Worm (Caenorhabditis elegans) whole organism, young adult: Measurements from ENCODE around the gene F26G1.2.

ENCODE experiments used
- C06A6.2 ChIP-seq: fragments of 200-800 bp; sonication (Bioruptor generic); conservative IDR thresholded peaks from 2 replicates; pipeline ENCODE4 v1.3.6; 2022; ENCODE audit warnings: missing genetic modification characterization, missing compliant biosample characterization
- C17E4.6 ChIP-seq: fragments of 200-800 bp; sonication (Bioruptor generic); IDR thresholded peaks from 2 replicates; pipeline ENCODE4 v1.3.6; 2022; ENCODE audit warnings: missing genetic modification reagents, missing genetic modification characterization, missing compliant biosample characterization
- F10E7.11 ChIP-seq: sonication (generic microtip); optimal IDR thresholded peaks from 2 replicates; lab custom pipeline; 2017; ENCODE audit warnings: mild to moderate bottlenecking, missing genetic modification characterization, moderate library complexity, missing compliant biosample characterization
- F37B4.10 ChIP-seq: fragments of 200-800 bp; sonication (Bioruptor generic); IDR thresholded peaks from 2 replicates; pipeline ENCODE4 v1.3.6; 2022; ENCODE audit warnings: missing genetic modification characterization, missing compliant biosample characterization
- F39B2.1 ChIP-seq: fragments of 200-800 bp; sonication (Bioruptor generic); IDR thresholded peaks from 2 replicates; pipeline ENCODE4 v1.3.6; 2022; ENCODE audit warnings: missing genetic modification reagents, missing genetic modification characterization, missing compliant biosample characterization
- F55B11.4 ChIP-seq: sonication (generic microtip); optimal IDR thresholded peaks from 2 replicates; lab custom pipeline; 2016; ENCODE audit warnings: missing compliant biosample characterization, missing genetic modification characterization, borderline replicate concordance; ENCODE audit not compliant: insufficient read depth
- F57A8.1 ChIP-seq: fragments of 200-800 bp; sonication (Bioruptor generic); optimal IDR thresholded peaks from 2 replicates; lab custom pipeline; 2018; ENCODE audit warnings: mild to moderate bottlenecking, missing genetic modification characterization, moderate library complexity, missing compliant biosample characterization
- F57C9.4 ChIP-seq: sonication (generic microtip); optimal IDR thresholded peaks from 2 replicates; lab custom pipeline; 2017; ENCODE audit warnings: mild to moderate bottlenecking, missing genetic modification characterization, missing compliant biosample characterization
- Y53G8AR.9 ChIP-seq: fragments of 200-800 bp; sonication (Bioruptor generic); conservative IDR thresholded peaks from 2 replicates; pipeline ENCODE4 v1.3.6; 2022; ENCODE audit warnings: missing genetic modification reagents, missing genetic modification characterization, missing compliant biosample characterization
- Y56A3A.18 ChIP-seq: fragments of 200-800 bp; sonication (Bioruptor generic); IDR thresholded peaks from 2 replicates; pipeline ENCODE4 v1.3.6; 2022; ENCODE audit warnings: missing genetic modification reagents, missing genetic modification characterization, missing compliant biosample characterization
- Y67H2A.10 ChIP-seq: fragments of 200-800 bp; sonication (Bioruptor generic); conservative IDR thresholded peaks from 2 replicates; pipeline ENCODE4 v1.3.6; 2022; ENCODE audit warnings: missing genetic modification reagents, missing genetic modification characterization, missing compliant biosample characterization
- ZK185.1 ChIP-seq: sonication (generic microtip); optimal IDR thresholded peaks from 2 replicates; lab custom pipeline; 2016; ENCODE audit warnings: mild to moderate bottlenecking, missing genetic modification characterization, missing compliant biosample characterization; ENCODE audit not compliant: poor library complexity, severe bottlenecking
- athp-1 ChIP-seq: sonication (generic microtip); optimal IDR thresholded peaks from 2 replicates; lab custom pipeline; 2017; ENCODE audit warnings: mild to moderate bottlenecking, missing genetic modification characterization, missing compliant biosample characterization
- attf-5 ChIP-seq: fragments of 200-800 bp; sonication (Bioruptor generic); optimal IDR thresholded peaks from 2 replicates; lab custom pipeline; 2018; ENCODE audit warnings: mild to moderate bottlenecking, missing genetic modification characterization, missing compliant biosample characterization
- attf-6 ChIP-seq: fragments of 200-800 bp; sonication (Bioruptor generic); IDR thresholded peaks from 2 replicates; pipeline ENCODE4 v1.3.6; 2022; ENCODE audit warnings: missing genetic modification reagents, missing genetic modification characterization, missing compliant biosample characterization
- ceh-27 ChIP-seq: fragments of 200-800 bp; sonication (Bioruptor generic); optimal IDR thresholded peaks from 2 replicates; lab custom pipeline; 2018; ENCODE audit warnings: mild to moderate bottlenecking, missing genetic modification characterization, moderate library complexity, missing compliant biosample characterization
- dox-1 ChIP-seq: fragments of 200-800 bp; sonication (Bioruptor generic); IDR thresholded peaks from 2 replicates; pipeline ENCODE4 v1.3.6; 2022; ENCODE audit warnings: missing genetic modification reagents, missing genetic modification characterization, missing compliant biosample characterization
- egl-18 ChIP-seq: fragments of 200-800 bp; sonication (Bioruptor generic); IDR thresholded peaks from 2 replicates; pipeline ENCODE4 v1.3.6; 2022; ENCODE audit warnings: missing genetic modification reagents, missing genetic modification characterization, missing compliant biosample characterization
- egl-44 ChIP-seq: fragments of 200-800 bp; sonication (Bioruptor generic); IDR thresholded peaks from 2 replicates; pipeline ENCODE4 v1.3.6; 2022; ENCODE audit warnings: missing genetic modification reagents, missing genetic modification characterization, missing compliant biosample characterization
- fkh-3 ChIP-seq: sonication (generic microtip); optimal IDR thresholded peaks from 2 replicates; lab custom pipeline; 2016; ENCODE audit warnings: mild to moderate bottlenecking, missing genetic modification characterization, missing compliant biosample characterization
- hmg-20 ChIP-seq: fragments of 200-800 bp; sonication (Bioruptor generic); IDR thresholded peaks from 2 replicates; pipeline ENCODE4 v1.3.6; 2022; ENCODE audit warnings: missing genetic modification reagents, missing genetic modification characterization, missing compliant biosample characterization
- hrde-1 ChIP-seq: sonication (generic microtip); optimal IDR thresholded peaks from 2 replicates; lab custom pipeline; 2016; ENCODE audit warnings: missing genetic modification characterization, mild to moderate bottlenecking, missing compliant biosample characterization, moderate library complexity, missing genotype, missing genetic modification reagents, borderline replicate concordance
- lsl-1 ChIP-seq: fragments of 200-800 bp; sonication (Bioruptor generic); optimal IDR thresholded peaks from 2 replicates; lab custom pipeline; 2018; ENCODE audit warnings: mild to moderate bottlenecking, missing genetic modification characterization, moderate library complexity, missing compliant biosample characterization
- madf-3 ChIP-seq: fragments of 200-800 bp; sonication (Bioruptor generic); IDR thresholded peaks from 2 replicates; pipeline ENCODE4 v1.3.6; 2022; ENCODE audit warnings: missing genetic modification reagents, missing genetic modification characterization, missing compliant biosample characterization
- madf-6 ChIP-seq: fragments of 200-800 bp; sonication (Bioruptor generic); IDR thresholded peaks from 2 replicates; pipeline ENCODE4 v1.3.6; 2022; ENCODE audit warnings: missing genetic modification reagents, missing genetic modification characterization, missing compliant biosample characterization
- mcd-1 ChIP-seq: fragments of 200-800 bp; sonication (Bioruptor generic); IDR thresholded peaks from 2 replicates; pipeline ENCODE4 v1.3.6; 2022; ENCODE audit warnings: missing genetic modification reagents, missing genetic modification characterization, missing compliant biosample characterization
- mxl-1 ChIP-seq: sonication (generic microtip); optimal IDR thresholded peaks from 2 replicates; lab custom pipeline; 2016; ENCODE audit warnings: missing genetic modification characterization, missing compliant biosample characterization
- nfya-2 ChIP-seq: fragments of 200-800 bp; sonication (Bioruptor generic); IDR thresholded peaks from 2 replicates; pipeline ENCODE4 v1.3.6; 2022; ENCODE audit warnings: missing genetic modification reagents, missing genetic modification characterization, missing compliant biosample characterization
- nfyb-1 ChIP-seq: fragments of 200-800 bp; sonication (Bioruptor generic); IDR thresholded peaks from 2 replicates; pipeline ENCODE4 v1.3.6; 2022; ENCODE audit warnings: missing genetic modification reagents, missing genetic modification characterization, missing compliant biosample characterization
- nhr-179 ChIP-seq: sonication (generic microtip); optimal IDR thresholded peaks from 2 replicates; lab custom pipeline; 2016; ENCODE audit warnings: mild to moderate bottlenecking, missing genetic modification characterization, missing compliant biosample characterization
- nhr-80 ChIP-seq: sonication (generic microtip); optimal IDR thresholded peaks from 2 replicates; lab custom pipeline; 2016; ENCODE audit warnings: missing genetic modification characterization, missing compliant biosample characterization
- rcor-1 ChIP-seq: fragments of 200-800 bp; sonication (Bioruptor generic); IDR thresholded peaks from 2 replicates; pipeline ENCODE4 v1.3.6; 2022; ENCODE audit warnings: missing genetic modification reagents, missing genetic modification characterization, missing compliant biosample characterization
- rpc-1 ChIP-seq, 2 experiments: fragments of 150-350 bp in 1 of 2; sonication (generic microtip) in 1 of 2; optimal IDR thresholded peaks; 2 replicates each; lab custom pipeline; 2014 to 2018; ENCODE audit warnings: missing biosample characterization in 1 of 2, missing genetic modification characterization in 1 of 2, missing genetic modification reagents in 1 of 2, missing genotype in 1 of 2
- snpc-1.3 ChIP-seq: sonication (generic microtip); optimal IDR thresholded peaks from 2 replicates; lab custom pipeline; 2017; ENCODE audit warnings: missing genetic modification characterization, mild to moderate bottlenecking, missing compliant biosample characterization, antibody characterized with exemption, moderate library complexity, missing genotype, missing genetic modification reagents; ENCODE audit not compliant: insufficient read depth
- snpc-4 ChIP-seq, 5 experiments: fragments of 150-350 bp in 1 of 5; sonication (generic microtip) in 4 of 5; optimal IDR thresholded peaks; 2 replicates each; lab custom pipeline; 2014 to 2018; ENCODE audit warnings: missing genetic modification characterization in 5 of 5, missing biosample characterization in 3 of 5, antibody characterized with exemption in 2 of 5, mild to moderate bottlenecking in 2 of 5, missing compliant biosample characterization in 2 of 5, missing genotype in 2 of 5, moderate library complexity in 2 of 5, missing genetic modification reagents in 1 of 5
- sptf-2 ChIP-seq: fragments of 200-800 bp; sonication (Bioruptor generic); optimal IDR thresholded peaks from 2 replicates; lab custom pipeline; 2018; ENCODE audit warnings: mild to moderate bottlenecking, missing genetic modification characterization, missing compliant biosample characterization
- zfh-2 ChIP-seq: fragments of 200-800 bp; sonication (Bioruptor generic); conservative IDR thresholded peaks from 2 replicates; pipeline ENCODE4 v1.3.6; 2022; ENCODE audit warnings: missing genetic modification reagents, missing genetic modification characterization, missing compliant biosample characterization
- zim-3 ChIP-seq: sonication (generic microtip); optimal IDR thresholded peaks from 2 replicates; lab custom pipeline; 2017; ENCODE audit warnings: mild to moderate bottlenecking, missing genetic modification characterization, moderate library complexity, missing compliant biosample characterization
- ztf-18 ChIP-seq: sonication (generic microtip); optimal IDR thresholded peaks from 2 replicates; lab custom pipeline; 2016; ENCODE audit warnings: missing genotype, mild to moderate bottlenecking, missing genetic modification characterization, missing compliant biosample characterization
- ztf-22 ChIP-seq: fragments of 200-800 bp; sonication (Bioruptor generic); optimal IDR thresholded peaks from 2 replicates; lab custom pipeline; 2018; ENCODE audit warnings: mild to moderate bottlenecking, missing genetic modification characterization, moderate library complexity, missing compliant biosample characterization
- ztf-25 ChIP-seq: fragments of 200-800 bp; sonication (Bioruptor generic); IDR thresholded peaks from 2 replicates; pipeline ENCODE4 v1.3.6; 2022; ENCODE audit warnings: missing genetic modification reagents, missing genetic modification characterization, missing compliant biosample characterization

The F26G1.2 gene

ce11 chrII:4797071-4797470 lies 34.2 kb downstream of the F26G1.2 start, which contains the start of gene C33F10.14:
TSS of gene C33F10.14 (plus strand) at chrII:4797371.
- no peak for TF ChIP-seq rpc-1 (optimal IDR thresholded peaks at IDR 0.05; lab: Kevin White, UChicago)
- no peak for TF ChIP-seq rpc-1 (tag; optimal IDR thresholded peaks at IDR 0.05; lab: Kevin White, UChicago)
- TF ChIP-seq mcd-1 (GFP tag; lab: Robert Waterston, UW), result no peak
- TF ChIP-seq Y67H2A.10 (GFP tag; lab: Robert Waterston, UW), result no peak
- TF ChIP-seq madf-3 (GFP tag; lab: Robert Waterston, UW), result no peak
- no peak for TF ChIP-seq ztf-25
- TF ChIP-seq F57A8.1 (GFP tag; lab: Kevin White, UChicago), result no peak
- no peak for TF ChIP-seq snpc-1.3 (tag; lab: Kevin White, UChicago)
- no peak for TF ChIP-seq C06A6.2 (GFP tag; lab: Robert Waterston, UW)
- no peak for TF ChIP-seq hmg-20 (GFP tag; lab: Robert Waterston, UW)
- TF ChIP-seq C17E4.6, result no peak
- TF ChIP-seq zfh-2 (GFP tag; lab: Robert Waterston, UW), result no peak
- no peak for TF ChIP-seq F55B11.4 (tag; lab: Kevin White, UChicago)
- TF ChIP-seq rcor-1 (GFP tag; lab: Robert Waterston, UW), result no peak

ce11 chrII:4800524-4800923 lies 37.6 kb downstream of the F26G1.2 start:
- no peak for TF ChIP-seq athp-1 (tag; lab: Kevin White, UChicago)
- no peak for TF ChIP-seq F37B4.10 (GFP tag; lab: Robert Waterston, UW)
- TF ChIP-seq zim-3 (tag; lab: Kevin White, UChicago), result no peak
- no peak for TF ChIP-seq mxl-1 (tag; lab: Kevin White, UChicago)
- no peak for TF ChIP-seq attf-5
- TF ChIP-seq nhr-179 (tag; lab: Kevin White, UChicago), result no peak
- no peak for TF ChIP-seq F57C9.4 (tag; lab: Kevin White, UChicago)
- TF ChIP-seq Y56A3A.18, result no peak
- TF ChIP-seq fkh-3, result no peak
- no peak for TF ChIP-seq sptf-2 (GFP tag; lab: Kevin White, UChicago)
- no peak for TF ChIP-seq madf-6
- TF ChIP-seq nfyb-1, result no peak

ce11 chrII:4802917-4803316 lies 40.0 kb downstream of the F26G1.2 start:
- TF ChIP-seq nhr-80 (tag; lab: Kevin White, UChicago) (peak; percentile 63), ceh-27 (no peak)

- TF ChIP-seq zfh-2 (GFP tag; lab: Robert Waterston, UW), result no peak
- TF ChIP-seq egl-44 (GFP tag; lab: Robert Waterston, UW), result no peak
- no peak for TF ChIP-seq egl-18
- no peak for TF ChIP-seq ztf-22
- no peak for TF ChIP-seq ZK185.1 (tag; lab: Kevin White, UChicago)
- TF ChIP-seq hrde-1 (tag; lab: Kevin White, UChicago), result no peak
- TF ChIP-seq attf-5, result no peak
- no peak for TF ChIP-seq lsl-1 (GFP tag; lab: Kevin White, UChicago)
- TF ChIP-seq F57C9.4 (tag; lab: Kevin White, UChicago), result no peak
- TF ChIP-seq nhr-80 (tag; lab: Kevin White, UChicago), result no peak
- no peak for TF ChIP-seq nfya-2
- no peak for TF ChIP-seq nhr-179 (tag; lab: Kevin White, UChicago)
- no peak for TF ChIP-seq ztf-18
- TF ChIP-seq F37B4.10 (GFP tag; lab: Robert Waterston, UW), result no peak
- TF ChIP-seq snpc-4 (GFP tag; optimal IDR thresholded peaks at IDR 0.05; lab: Kevin White, UChicago), result no peak
- no peak for TF ChIP-seq snpc-4 (tag; optimal IDR thresholded peaks at IDR 0.05; lab: Kevin White, UChicago)
- no peak for TF ChIP-seq Y53G8AR.9 (GFP tag; lab: Robert Waterston, UW)
- no peak for TF ChIP-seq F39B2.1 (GFP tag; lab: Robert Waterston, UW)
- no peak for TF ChIP-seq F10E7.11
- no peak for TF ChIP-seq dox-1 (GFP tag; lab: Robert Waterston, UW)
- no peak for TF ChIP-seq attf-6 (GFP tag; lab: Robert Waterston, UW)
Measured at ce11 chrII:4805799-4806198, 42.9 kb downstream of the F26G1.2 start.
